Fruit fly (Drosophila melanogaster) whole organism, embryonic: Measurements from ENCODE around the gene Trf.

ENCODE experiments used
- CG10565 ChIP-seq: fragments of 200-800 bp; sonication (Bioruptor generic); optimal IDR thresholded peaks from 3 replicates; lab custom pipeline; 2016; ENCODE audit warnings: missing biosample characterization, mild to moderate bottlenecking, missing genetic modification characterization
- CG11093 ChIP-seq: fragments of 200-800 bp; sonication (Bioruptor generic); IDR thresholded peaks from 3 replicates; pipeline ENCODE4 v1.3.6; 2022; ENCODE audit warnings: missing biosample characterization, missing genetic modification characterization
- CG15479 ChIP-seq: fragments of 200-800 bp; sonication (Bioruptor generic); optimal IDR thresholded peaks from 3 replicates; lab custom pipeline; 2019; ENCODE audit warnings: missing biosample characterization, mild to moderate bottlenecking, missing genetic modification characterization, moderate library complexity
- CG1792 ChIP-seq: fragments of 200-800 bp; sonication (Bioruptor generic); optimal IDR thresholded peaks from 2 replicates; lab custom pipeline; 2016; ENCODE audit warnings: missing biosample characterization, missing genetic modification characterization
- CG2199 ChIP-seq: fragments of 200-800 bp; sonication (Bioruptor generic); IDR thresholded peaks from 3 replicates; pipeline ENCODE4 v1.3.6; 2022; ENCODE audit warnings: missing biosample characterization, missing genetic modification characterization
- CG33557 ChIP-seq: fragments of 200-800 bp; sonication (Bioruptor generic); optimal IDR thresholded peaks from 2 replicates; lab custom pipeline; 2019; ENCODE audit warnings: missing biosample characterization, mild to moderate bottlenecking, missing genetic modification characterization, moderate library complexity
- CG34376 ChIP-seq: fragments of 200-800 bp; sonication (Bioruptor generic); optimal IDR thresholded peaks from 2 replicates; lab custom pipeline; 2018; ENCODE audit warnings: missing biosample characterization, mild to moderate bottlenecking, missing genetic modification characterization
- CG5180 ChIP-seq: fragments of 200-800 bp; sonication (Bioruptor generic); optimal IDR thresholded peaks from 3 replicates; lab custom pipeline; 2017; ENCODE audit warnings: missing biosample characterization, missing genetic modification characterization, mild to moderate bottlenecking, moderate library complexity, missing genetic modification reagents
- CG6175 ChIP-seq: fragments of 200-800 bp; sonication (Bioruptor generic); IDR thresholded peaks from 3 replicates; pipeline ENCODE4 v1.3.6; 2022; ENCODE audit warnings: missing biosample characterization, missing genetic modification characterization
- CG7987 ChIP-seq: fragments of 200-800 bp; sonication (Bioruptor generic); optimal IDR thresholded peaks from 2 replicates; lab custom pipeline; 2018; ENCODE audit warnings: missing biosample characterization, mild to moderate bottlenecking, missing genetic modification characterization, moderate library complexity
- Dbx ChIP-seq: fragments of 200-800 bp; sonication (Bioruptor generic); IDR thresholded peaks from 3 replicates; pipeline ENCODE4 v1.3.6; 2022; ENCODE audit warnings: missing biosample characterization, missing genetic modification characterization
- HHEX ChIP-seq: fragments of 200-800 bp; sonication (Bioruptor generic); optimal IDR thresholded peaks from 3 replicates; lab custom pipeline; 2017; ENCODE audit warnings: missing biosample characterization, mild to moderate bottlenecking, missing genetic modification characterization, missing genetic modification reagents
- Oaz ChIP-seq: fragments of 200-800 bp; sonication (Bioruptor generic); IDR thresholded peaks from 2 replicates; pipeline ENCODE4 v1.3.6; 2022; ENCODE audit warnings: missing biosample characterization, missing genetic modification characterization
- Oli ChIP-seq: fragments of 200-800 bp; sonication (Bioruptor generic); optimal IDR thresholded peaks from 2 replicates; lab custom pipeline; 2018; ENCODE audit warnings: missing biosample characterization, mild to moderate bottlenecking, missing genetic modification characterization, moderate library complexity
- Pdp1 ChIP-seq, 2 experiments: fragments of 200-800 bp; sonication (Bioruptor generic); optimal IDR thresholded peaks; 3 replicates each; lab custom pipeline; 2016; ENCODE audit warnings: missing biosample characterization in 2 of 2, missing genetic modification characterization in 2 of 2, mild to moderate bottlenecking in 1 of 2, moderate library complexity in 1 of 2
- Rfx ChIP-seq: fragments of 200-800 bp; sonication (Bioruptor generic); IDR thresholded peaks from 2 replicates; pipeline ENCODE4 v1.3.6; 2022; ENCODE audit warnings: missing biosample characterization, missing genetic modification characterization
- Ssrp ChIP-seq: fragments of 200-800 bp; sonication (Bioruptor generic); optimal IDR thresholded peaks from 2 replicates; lab custom pipeline; 2018; ENCODE audit warnings: missing biosample characterization, mild to moderate bottlenecking, missing genetic modification characterization, moderate library complexity
- fd3F ChIP-seq: fragments of 200-800 bp; sonication (Bioruptor generic); optimal IDR thresholded peaks from 2 replicates; lab custom pipeline; 2018; ENCODE audit warnings: missing biosample characterization, mild to moderate bottlenecking, missing genetic modification characterization, moderate library complexity
- grn ChIP-seq: fragments of 200-800 bp; sonication (Bioruptor generic); optimal IDR thresholded peaks from 3 replicates; lab custom pipeline; 2017; ENCODE audit warnings: missing biosample characterization, missing genetic modification characterization
- ham ChIP-seq: fragments of 200-800 bp; sonication (Bioruptor generic); IDR thresholded peaks from 2 replicates; pipeline ENCODE4 v1.3.6; 2022; ENCODE audit warnings: missing biosample characterization, missing genetic modification characterization
- kah ChIP-seq: fragments of 200-800 bp; sonication (Bioruptor generic); optimal IDR thresholded peaks from 2 replicates; lab custom pipeline; 2018; ENCODE audit warnings: missing biosample characterization, mild to moderate bottlenecking, missing genetic modification characterization
- mam ChIP-seq: fragments of 200-800 bp; sonication (Bioruptor generic); optimal IDR thresholded peaks from 3 replicates; lab custom pipeline; 2016; ENCODE audit warnings: missing biosample characterization, missing genetic modification characterization
- org-1 ChIP-seq: fragments of 200-800 bp; sonication (Bioruptor generic); optimal IDR thresholded peaks from 2 replicates; lab custom pipeline; 2017; ENCODE audit warnings: missing biosample characterization, missing genetic modification characterization
- pho ChIP-seq: fragments of 200-800 bp; sonication (Bioruptor generic); optimal IDR thresholded peaks from 2 replicates; lab custom pipeline; 2016; ENCODE audit warnings: missing biosample characterization, missing genetic modification characterization
- run ChIP-seq: fragments of 200-800 bp; sonication (Bioruptor generic); optimal IDR thresholded peaks from 3 replicates; lab custom pipeline; 2018; ENCODE audit warnings: missing biosample characterization, mild to moderate bottlenecking, missing genetic modification characterization
- schlank ChIP-seq: fragments of 200-800 bp; sonication (Bioruptor generic); optimal IDR thresholded peaks from 2 replicates; lab custom pipeline; 2018; ENCODE audit warnings: missing biosample characterization, mild to moderate bottlenecking, missing genetic modification characterization
- sug ChIP-seq: fragments of 200-800 bp; optimal IDR thresholded peaks from 2 replicates; lab custom pipeline; 2019; ENCODE audit warnings: missing biosample characterization, mild to moderate bottlenecking, missing genetic modification characterization, moderate library complexity

The Trf gene

DNA sequence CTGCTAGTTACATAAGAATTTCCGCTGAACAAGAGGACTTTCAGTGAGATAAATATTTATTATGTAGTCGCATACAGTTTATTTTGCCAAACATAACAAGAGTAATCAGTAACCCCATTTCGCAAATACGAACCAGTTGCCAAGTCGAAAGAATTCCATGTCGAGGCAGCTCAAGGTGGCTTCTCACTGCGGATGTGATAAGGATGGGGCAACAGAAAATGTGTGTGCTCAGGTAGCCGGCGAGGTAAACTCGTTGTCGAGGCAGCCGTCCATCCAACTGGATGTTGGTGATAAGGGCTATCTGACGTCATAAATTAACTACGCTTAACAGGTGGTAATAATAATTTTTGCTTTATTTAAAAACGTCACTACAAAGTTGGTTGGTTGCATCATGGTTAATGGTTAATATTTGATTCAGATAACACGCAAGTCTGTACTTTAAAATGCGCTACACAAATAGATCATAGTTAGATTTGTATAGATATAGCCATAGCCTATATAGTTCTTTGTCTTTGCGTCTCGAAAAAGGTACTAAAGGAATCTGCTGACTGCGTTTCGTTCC lies 44.0 kb downstream of the Trf start (continued):
- TF ChIP-seq fd3F (GFP tag; lab: Kevin White, UChicago) (no peak), CG2199 (GFP tag; lab: Robert Waterston, UW) (0 out of 3 replicates have a peak, but pooled peaks have one; percentile 29), ham (GFP tag; lab: Robert Waterston, UW) (no peak), HHEX (GFP tag; lab: Kevin White, UChicago) (no peak), Oaz (no peak), sug (tag; lab: Kevin White, UChicago) (peak; percentile 55), CG6175 (GFP tag; lab: Robert Waterston, UW) (no peak), CG15479 (GFP tag; lab: Kevin White, UChicago) (peak; percentile 92), CG10565 (GFP tag; lab: Kevin White, UChicago) (no peak), CG11093 (GFP tag; lab: Robert Waterston, UW) (no peak), kah (GFP tag; lab: Kevin White, UChicago) (no peak), grn (no peak), run (tag; lab: Kevin White, UChicago) (no peak), schlank (tag; lab: Kevin White, UChicago) (no peak), org-1 (no peak), CG5180 (GFP tag; lab: Kevin White, UChicago) (no peak), CG1792 (GFP tag; lab: Kevin White, UChicago) (no peak), CG34376 (peak; percentile 48), Pdp1 (GFP tag; optimal IDR thresholded peaks at IDR 0.05; lab: Kevin White, UChicago) (peak in 1 of 2 experiments; percentile 61), CG33557 (GFP tag; lab: Kevin White, UChicago) (no peak), pho (GFP tag; lab: Kevin White, UChicago) (no peak), Dbx (GFP tag; lab: Robert Waterston, UW) (no peak), CG7987 (no peak), mam (no peak), Oli (tag; lab: Kevin White, UChicago) (no peak), Ssrp (tag; lab: Kevin White, UChicago) (no peak), Rfx (GFP tag; lab: Robert Waterston, UW) (no peak)
- TF ChIP-seq, all 482 proteins: peak for 8
